Worm (Caenorhabditis elegans) whole organism, L1 larva: ENCODE results near the gene srx-6.

Source experiments
- ama-1 ChIP-seq: fragments of 150-350 bp; optimal IDR thresholded peaks from 2 replicates; lab custom pipeline; 2014
- blmp-1 ChIP-seq: fragments of 150-350 bp; optimal IDR thresholded peaks from 2 replicates; lab custom pipeline; 2014; ENCODE audit warnings: missing biosample characterization, missing genetic modification characterization
- ceh-82 ChIP-seq, 3 experiments: fragments of 150-350 bp in 1 of 3; sonication (generic microtip) in 2 of 3; optimal IDR thresholded peaks; 2 replicates each; lab custom pipeline; 2014 to 2017; ENCODE audit warnings: missing biosample characterization in 3 of 3, missing genetic modification characterization in 3 of 3
- ces-1 ChIP-seq: fragments of 150-350 bp; optimal IDR thresholded peaks from 2 replicates; lab custom pipeline; 2014; ENCODE audit warnings: missing biosample characterization, missing genetic modification reagents, missing genetic modification characterization
- elt-2 ChIP-seq: sonication (generic microtip); optimal IDR thresholded peaks from 2 replicates; lab custom pipeline; 2016; ENCODE audit warnings: missing genetic modification characterization, mild to moderate bottlenecking, inconsistent platforms, missing compliant biosample characterization, missing genetic modification reagents
- fos-1 ChIP-seq: fragments of 150-350 bp; optimal IDR thresholded peaks from 2 replicates; lab custom pipeline; 2014; ENCODE audit warnings: missing biosample characterization, missing genetic modification characterization
- jun-1 ChIP-seq: fragments of 150-350 bp; optimal IDR thresholded peaks from 2 replicates; lab custom pipeline; 2014; ENCODE audit warnings: missing biosample characterization, missing genetic modification reagents, missing genetic modification characterization
- lsy-2 ChIP-seq, 2 experiments: fragments of 150-350 bp; optimal IDR thresholded peaks; 2 replicates each; lab custom pipeline; 2014; ENCODE audit warnings: missing biosample characterization in 2 of 2, missing genetic modification characterization in 2 of 2
- nhr-11 ChIP-seq: fragments of 150-350 bp; optimal IDR thresholded peaks from 2 replicates; lab custom pipeline; 2014; ENCODE audit warnings: missing biosample characterization, missing genetic modification characterization
- nhr-76 ChIP-seq: sonication (generic microtip); optimal IDR thresholded peaks from 2 replicates; lab custom pipeline; 2017; ENCODE audit warnings: missing biosample characterization, missing genetic modification characterization
- pag-3 ChIP-seq: sonication (generic microtip); optimal IDR thresholded peaks from 2 replicates; lab custom pipeline; 2017; ENCODE audit warnings: missing genetic modification characterization, mild to moderate bottlenecking, missing compliant biosample characterization, antibody characterized with exemption, borderline replicate concordance; ENCODE audit not compliant: insufficient read depth
- ztf-11 ChIP-seq, 2 experiments: sonication (generic microtip); optimal IDR thresholded peaks; 2 replicates each; lab custom pipeline; 2016 to 2017; ENCODE audit warnings: missing genetic modification characterization in 2 of 2, missing biosample characterization in 1 of 2, missing compliant biosample characterization in 1 of 2

DNA sequence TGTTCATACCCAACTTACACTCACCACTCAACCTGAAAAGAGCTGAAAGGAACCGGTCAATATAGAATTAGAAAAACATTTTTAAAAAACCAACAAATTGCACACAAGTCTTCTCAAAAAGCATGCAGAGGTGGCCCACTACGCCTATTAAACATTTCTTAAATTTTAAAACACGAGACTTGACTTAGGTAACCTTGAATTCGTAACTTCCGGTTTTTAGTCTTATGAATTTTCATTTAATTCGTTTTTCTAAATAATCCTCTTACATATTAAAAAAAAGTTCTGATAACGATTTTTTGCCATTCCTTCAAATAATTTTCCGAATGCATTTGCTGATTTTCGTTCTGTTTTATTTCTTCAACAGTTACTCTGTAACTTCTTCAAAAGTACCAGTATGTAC, 15.0 kb upstream of the srx-6 start, which contains the start of gene clec-7:
- TF ChIP-seq nhr-11 (no peak), fos-1 (tag; lab: Kevin White, UChicago) (no peak), lsy-2 (tag; optimal IDR thresholded peaks at IDR 0.05; lab: Kevin White, UChicago) (no peak), ceh-82 (tag; optimal IDR thresholded peaks at IDR 0.05; lab: Kevin White, UChicago) (no peak), ztf-11 (tag; optimal IDR thresholded peaks at IDR 0.05; lab: Kevin White, UChicago) (no peak), ama-1 (no peak), nhr-76 (tag; lab: Kevin White, UChicago) (no peak), jun-1 (tag; lab: Kevin White, UChicago) (no peak), pag-3 (tag; lab: Kevin White, UChicago) (no peak), ces-1 (GFP tag; lab: Kevin White, UChicago) (no peak), blmp-1 (tag; lab: Kevin White, UChicago) (no peak), elt-2 (no peak)
